Worm (Caenorhabditis elegans) whole organism, young adult: ENCODE data around the gene C05C10.3.

Experiments used
- B0019.2 ChIP-seq: fragments of 200-800 bp; sonication (Bioruptor generic); conservative IDR thresholded peaks from 2 replicates; pipeline ENCODE4 v1.3.6; 2022; ENCODE audit warnings: missing genetic modification reagents, missing genetic modification characterization, missing compliant biosample characterization
- B0336.3 ChIP-seq: fragments of 200-800 bp; sonication (Bioruptor generic); IDR thresholded peaks from 2 replicates; pipeline ENCODE4 v1.3.6; 2022; ENCODE audit warnings: missing genetic modification characterization, missing compliant biosample characterization
- D2030.7 ChIP-seq: fragments of 200-800 bp; sonication (Bioruptor generic); IDR thresholded peaks from 2 replicates; pipeline ENCODE4 v1.3.6; 2022; ENCODE audit warnings: missing genetic modification reagents, missing genetic modification characterization, missing compliant biosample characterization
- F10E7.11 ChIP-seq: sonication (generic microtip); optimal IDR thresholded peaks from 2 replicates; lab custom pipeline; 2017; ENCODE audit warnings: mild to moderate bottlenecking, missing genetic modification characterization, moderate library complexity, missing compliant biosample characterization
- F37B4.10 ChIP-seq: fragments of 200-800 bp; sonication (Bioruptor generic); IDR thresholded peaks from 2 replicates; pipeline ENCODE4 v1.3.6; 2022; ENCODE audit warnings: missing genetic modification characterization, missing compliant biosample characterization
- F49E8.2 ChIP-seq: sonication (generic microtip); optimal IDR thresholded peaks from 3 replicates; lab custom pipeline; 2017; ENCODE audit warnings: missing genetic modification characterization, mild to moderate bottlenecking, missing compliant biosample characterization, antibody characterized with exemption, moderate library complexity; ENCODE audit not compliant: insufficient read depth
- F52B5.7 ChIP-seq: sonication (generic microtip); optimal IDR thresholded peaks from 2 replicates; lab custom pipeline; 2016; ENCODE audit warnings: mild to moderate bottlenecking, missing genetic modification characterization, missing compliant biosample characterization
- F55B11.4 ChIP-seq: sonication (generic microtip); optimal IDR thresholded peaks from 2 replicates; lab custom pipeline; 2016; ENCODE audit warnings: missing compliant biosample characterization, missing genetic modification characterization, borderline replicate concordance; ENCODE audit not compliant: insufficient read depth
- F57A8.1 ChIP-seq: fragments of 200-800 bp; sonication (Bioruptor generic); optimal IDR thresholded peaks from 2 replicates; lab custom pipeline; 2018; ENCODE audit warnings: mild to moderate bottlenecking, missing genetic modification characterization, moderate library complexity, missing compliant biosample characterization
- F57C9.4 ChIP-seq: sonication (generic microtip); optimal IDR thresholded peaks from 2 replicates; lab custom pipeline; 2017; ENCODE audit warnings: mild to moderate bottlenecking, missing genetic modification characterization, missing compliant biosample characterization
- K11D2.4 ChIP-seq: fragments of 200-800 bp; sonication (Bioruptor generic); IDR thresholded peaks from 2 replicates; pipeline ENCODE4 v1.3.6; 2022; ENCODE audit warnings: missing genetic modification reagents, missing genetic modification characterization, missing compliant biosample characterization
- K12H6.12 ChIP-seq: fragments of 200-800 bp; sonication (Bioruptor generic); optimal IDR thresholded peaks from 2 replicates; lab custom pipeline; 2018; ENCODE audit warnings: mild to moderate bottlenecking, missing genetic modification characterization, missing compliant biosample characterization
- Y53G8AR.9 ChIP-seq: fragments of 200-800 bp; sonication (Bioruptor generic); conservative IDR thresholded peaks from 2 replicates; pipeline ENCODE4 v1.3.6; 2022; ENCODE audit warnings: missing genetic modification reagents, missing genetic modification characterization, missing compliant biosample characterization
- Y67H2A.10 ChIP-seq: fragments of 200-800 bp; sonication (Bioruptor generic); conservative IDR thresholded peaks from 2 replicates; pipeline ENCODE4 v1.3.6; 2022; ENCODE audit warnings: missing genetic modification reagents, missing genetic modification characterization, missing compliant biosample characterization
- ZK185.1 ChIP-seq: sonication (generic microtip); optimal IDR thresholded peaks from 2 replicates; lab custom pipeline; 2016; ENCODE audit warnings: mild to moderate bottlenecking, missing genetic modification characterization, missing compliant biosample characterization; ENCODE audit not compliant: poor library complexity, severe bottlenecking
- akir-1 ChIP-seq: fragments of 200-800 bp; sonication (Bioruptor generic); optimal IDR thresholded peaks from 2 replicates; lab custom pipeline; 2018; ENCODE audit warnings: mild to moderate bottlenecking, missing genetic modification characterization, moderate library complexity, missing compliant biosample characterization
- atf-7 ChIP-seq: sonication (generic microtip); optimal IDR thresholded peaks from 2 replicates; lab custom pipeline; 2017; ENCODE audit warnings: mild to moderate bottlenecking, missing genetic modification characterization, missing compliant biosample characterization
- attf-3 ChIP-seq: fragments of 200-800 bp; sonication (Bioruptor generic); conservative IDR thresholded peaks from 2 replicates; pipeline ENCODE4 v1.3.6; 2022; ENCODE audit warnings: missing genetic modification reagents, missing genetic modification characterization, missing compliant biosample characterization
- ccch-3 ChIP-seq: fragments of 200-800 bp; sonication (Bioruptor generic); optimal IDR thresholded peaks from 2 replicates; lab custom pipeline; 2018; ENCODE audit warnings: mild to moderate bottlenecking, missing genetic modification characterization, missing compliant biosample characterization
- ceh-100 ChIP-seq: fragments of 200-800 bp; sonication (Bioruptor generic); IDR thresholded peaks from 2 replicates; pipeline ENCODE4 v1.3.6; 2022; ENCODE audit warnings: missing genetic modification reagents, missing genetic modification characterization, missing compliant biosample characterization
- ceh-40 ChIP-seq: fragments of 200-800 bp; sonication (Bioruptor generic); IDR thresholded peaks from 2 replicates; pipeline ENCODE4 v1.3.6; 2022; ENCODE audit warnings: missing genetic modification characterization, missing compliant biosample characterization
- chd-7 ChIP-seq: sonication (generic microtip); optimal IDR thresholded peaks from 2 replicates; lab custom pipeline; 2016; ENCODE audit warnings: mild to moderate bottlenecking, missing genetic modification characterization, moderate library complexity, missing compliant biosample characterization
- dox-1 ChIP-seq: fragments of 200-800 bp; sonication (Bioruptor generic); IDR thresholded peaks from 2 replicates; pipeline ENCODE4 v1.3.6; 2022; ENCODE audit warnings: missing genetic modification reagents, missing genetic modification characterization, missing compliant biosample characterization
- egl-18 ChIP-seq: fragments of 200-800 bp; sonication (Bioruptor generic); IDR thresholded peaks from 2 replicates; pipeline ENCODE4 v1.3.6; 2022; ENCODE audit warnings: missing genetic modification reagents, missing genetic modification characterization, missing compliant biosample characterization
- egl-44 ChIP-seq: fragments of 200-800 bp; sonication (Bioruptor generic); IDR thresholded peaks from 2 replicates; pipeline ENCODE4 v1.3.6; 2022; ENCODE audit warnings: missing genetic modification reagents, missing genetic modification characterization, missing compliant biosample characterization
- egrh-3 ChIP-seq: fragments of 200-800 bp; sonication (Bioruptor generic); IDR thresholded peaks from 2 replicates; pipeline ENCODE4 v1.3.6; 2022; ENCODE audit warnings: missing genetic modification reagents, missing genetic modification characterization, missing compliant biosample characterization
- gei-17 ChIP-seq: fragments of 200-800 bp; sonication (Bioruptor generic); optimal IDR thresholded peaks from 2 replicates; lab custom pipeline; 2018; ENCODE audit warnings: mild to moderate bottlenecking, missing genetic modification characterization, missing compliant biosample characterization
- hsf-1 ChIP-seq: fragments of 200-800 bp; sonication (Bioruptor generic); IDR thresholded peaks from 2 replicates; pipeline ENCODE4 v1.3.6; 2022; ENCODE audit warnings: missing genetic modification reagents, missing genetic modification characterization, missing compliant biosample characterization
- lag-1 ChIP-seq: fragments of 200-800 bp; sonication (Bioruptor generic); IDR thresholded peaks from 2 replicates; pipeline ENCODE4 v1.3.6; 2022; ENCODE audit warnings: missing genetic modification reagents, missing genetic modification characterization, missing compliant biosample characterization
- let-607 ChIP-seq, 2 experiments: fragments of 200-800 bp in 1 of 2; sonication (Bioruptor generic) in 1 of 2; sonication (generic microtip) in 1 of 2; optimal IDR thresholded peaks; 2 replicates each; lab custom pipeline; 2016 to 2018; ENCODE audit warnings: mild to moderate bottlenecking in 2 of 2, missing compliant biosample characterization in 2 of 2, missing genetic modification characterization in 2 of 2, moderate library complexity in 2 of 2, missing genotype in 1 of 2
- lin-26 ChIP-seq: fragments of 200-800 bp; sonication (Bioruptor generic); IDR thresholded peaks from 2 replicates; pipeline ENCODE4 v1.3.6; 2022; ENCODE audit warnings: missing genetic modification reagents, missing genetic modification characterization, missing compliant biosample characterization
- lin-40 ChIP-seq: sonication (generic microtip); optimal IDR thresholded peaks from 2 replicates; lab custom pipeline; 2016; ENCODE audit warnings: missing genetic modification characterization, mild to moderate bottlenecking, missing compliant biosample characterization, missing genotype, missing genetic modification reagents
- lsl-1 ChIP-seq: fragments of 200-800 bp; sonication (Bioruptor generic); optimal IDR thresholded peaks from 2 replicates; lab custom pipeline; 2018; ENCODE audit warnings: mild to moderate bottlenecking, missing genetic modification characterization, moderate library complexity, missing compliant biosample characterization
- lsy-27 ChIP-seq: sonication (generic microtip); optimal IDR thresholded peaks from 2 replicates; lab custom pipeline; 2017; ENCODE audit warnings: missing genetic modification characterization, mild to moderate bottlenecking, missing compliant biosample characterization, antibody characterized with exemption, missing genotype, borderline replicate concordance; ENCODE audit not compliant: insufficient read depth
- madf-10 ChIP-seq: sonication (generic microtip); optimal IDR thresholded peaks from 2 replicates; lab custom pipeline; 2016; ENCODE audit warnings: mild to moderate bottlenecking, missing genetic modification characterization, missing compliant biosample characterization
- madf-6 ChIP-seq: fragments of 200-800 bp; sonication (Bioruptor generic); IDR thresholded peaks from 2 replicates; pipeline ENCODE4 v1.3.6; 2022; ENCODE audit warnings: missing genetic modification reagents, missing genetic modification characterization, missing compliant biosample characterization
- madf-8 ChIP-seq: fragments of 200-800 bp; sonication (Bioruptor generic); conservative IDR thresholded peaks from 2 replicates; pipeline ENCODE4 v1.3.6; 2022; ENCODE audit warnings: missing genetic modification reagents, missing genetic modification characterization, missing compliant biosample characterization
- mel-28 ChIP-seq: sonication (generic microtip); optimal IDR thresholded peaks from 2 replicates; lab custom pipeline; 2016; ENCODE audit warnings: borderline replicate concordance, mild to moderate bottlenecking, missing genetic modification characterization, missing compliant biosample characterization
- mxl-1 ChIP-seq: sonication (generic microtip); optimal IDR thresholded peaks from 2 replicates; lab custom pipeline; 2016; ENCODE audit warnings: missing genetic modification characterization, missing compliant biosample characterization
- nhr-179 ChIP-seq: sonication (generic microtip); optimal IDR thresholded peaks from 2 replicates; lab custom pipeline; 2016; ENCODE audit warnings: mild to moderate bottlenecking, missing genetic modification characterization, missing compliant biosample characterization
- rcor-1 ChIP-seq: fragments of 200-800 bp; sonication (Bioruptor generic); IDR thresholded peaks from 2 replicates; pipeline ENCODE4 v1.3.6; 2022; ENCODE audit warnings: missing genetic modification reagents, missing genetic modification characterization, missing compliant biosample characterization
- sea-2 ChIP-seq: fragments of 200-800 bp; sonication (Bioruptor generic); IDR thresholded peaks from 2 replicates; pipeline ENCODE4 v1.3.6; 2022; ENCODE audit warnings: missing genetic modification characterization, missing compliant biosample characterization
- tbp1 ChIP-seq: fragments of 200-800 bp; sonication (Bioruptor generic); optimal IDR thresholded peaks from 2 replicates; lab custom pipeline; 2018; ENCODE audit warnings: mild to moderate bottlenecking, missing genetic modification characterization, missing compliant biosample characterization
- tlf-1 ChIP-seq: fragments of 200-800 bp; sonication (Bioruptor generic); optimal IDR thresholded peaks from 2 replicates; lab custom pipeline; 2018; ENCODE audit warnings: mild to moderate bottlenecking, missing genetic modification characterization, missing compliant biosample characterization
- unc-62 ChIP-seq: fragments of 150-350 bp; optimal IDR thresholded peaks from 2 replicates; lab custom pipeline; 2014; ENCODE audit warnings: missing biosample characterization, missing genetic modification reagents, missing genetic modification characterization
- xnd-1 ChIP-seq: sonication (generic microtip); optimal IDR thresholded peaks from 2 replicates; lab custom pipeline; 2016; ENCODE audit warnings: missing genotype, missing genetic modification reagents, missing genetic modification characterization, missing compliant biosample characterization
- zim-3 ChIP-seq: sonication (generic microtip); optimal IDR thresholded peaks from 2 replicates; lab custom pipeline; 2017; ENCODE audit warnings: mild to moderate bottlenecking, missing genetic modification characterization, moderate library complexity, missing compliant biosample characterization
- ztf-22 ChIP-seq: fragments of 200-800 bp; sonication (Bioruptor generic); optimal IDR thresholded peaks from 2 replicates; lab custom pipeline; 2018; ENCODE audit warnings: mild to moderate bottlenecking, missing genetic modification characterization, moderate library complexity, missing compliant biosample characterization
- ztf-26 ChIP-seq: sonication (generic microtip); optimal IDR thresholded peaks from 2 replicates; lab custom pipeline; 2017; ENCODE audit warnings: missing genetic modification characterization, missing compliant biosample characterization

C05C10.3 gene

DNA sequence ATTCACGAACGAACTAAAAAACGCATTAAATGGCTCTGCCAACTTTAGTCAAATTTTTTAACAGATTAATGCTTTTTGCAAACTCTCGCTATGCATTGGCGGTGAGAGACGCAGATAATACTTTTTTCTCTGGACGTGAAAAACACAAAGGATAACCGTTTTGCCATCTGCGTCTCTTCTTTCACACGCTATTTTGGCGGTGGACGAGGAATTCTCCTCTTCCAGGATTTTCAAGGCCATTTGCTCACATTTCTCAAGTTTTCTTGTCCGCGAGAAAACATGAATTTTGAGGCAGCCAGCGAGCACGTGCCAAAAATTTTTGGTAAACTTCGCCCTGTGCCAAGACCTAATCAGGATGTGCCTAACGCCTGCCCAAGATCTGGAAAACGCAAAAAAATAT is 5.7 kb downstream of the C05C10.3 start (continued):
- TF ChIP-seq Y67H2A.10 (GFP tag; lab: Robert Waterston, UW) (no peak), atf-7 (tag; lab: Kevin White, UChicago) (no peak), F10E7.11 (tag; lab: Kevin White, UChicago) (no peak), madf-10 (tag; lab: Kevin White, UChicago) (no peak), let-607 (tag; optimal IDR thresholded peaks at IDR 0.05; lab: Kevin White, UChicago) (no peak), ceh-40 (GFP tag; lab: Robert Waterston, UW) (no peak), egl-18 (no peak), F49E8.2 (tag; lab: Kevin White, UChicago) (no peak), F37B4.10 (GFP tag; lab: Robert Waterston, UW) (no peak), lin-40 (tag; lab: Kevin White, UChicago) (no peak), mxl-1 (no peak), B0336.3 (GFP tag; lab: Robert Waterston, UW) (no peak), ztf-26 (no peak), chd-7 (tag; lab: Kevin White, UChicago) (no peak), dox-1 (peak; percentile 42; the same call in 1 of the 2 replicates), mel-28 (tag; lab: Kevin White, UChicago) (no peak), lag-1 (no peak), unc-62 (GFP tag; lab: Kevin White, UChicago) (no peak), K12H6.12 (tag; lab: Kevin White, UChicago) (peak; percentile 12), nhr-179 (tag; lab: Kevin White, UChicago) (no peak), attf-3 (GFP tag; lab: Robert Waterston, UW) (no peak), sea-2 (GFP tag; lab: Robert Waterston, UW) (no peak), zim-3 (no peak), madf-8 (GFP tag; lab: Robert Waterston, UW) (no peak), xnd-1 (tag; lab: Kevin White, UChicago) (no peak), madf-6 (GFP tag; lab: Robert Waterston, UW) (no peak; the same call in 1 of the 2 replicates), F52B5.7 (tag; lab: Kevin White, UChicago) (no peak), lin-26 (GFP tag; lab: Robert Waterston, UW) (no peak), egl-44 (no peak), lsy-27 (tag; lab: Kevin White, UChicago) (no peak), akir-1 (GFP tag; lab: Kevin White, UChicago) (no peak), Y53G8AR.9 (GFP tag; lab: Robert Waterston, UW) (no peak), K11D2.4 (GFP tag; lab: Robert Waterston, UW) (0 out of 2 replicates have a peak, but pooled peaks have one; percentile 31), ceh-100 (no peak), F55B11.4 (tag; lab: Kevin White, UChicago) (no peak), D2030.7 (GFP tag; lab: Robert Waterston, UW) (no peak), ccch-3 (GFP tag; lab: Kevin White, UChicago) (no peak), hsf-1 (GFP tag; lab: Robert Waterston, UW) (no peak), lsl-1 (GFP tag; lab: Kevin White, UChicago) (no peak), tlf-1 (GFP tag; lab: Kevin White, UChicago) (no peak), ZK185.1 (no peak), rcor-1 (GFP tag; lab: Robert Waterston, UW) (no peak), ztf-22 (no peak), tbp1 (no peak), F57C9.4 (tag; lab: Kevin White, UChicago) (no peak), egrh-3 (GFP tag; lab: Robert Waterston, UW) (no peak), gei-17 (no peak), B0019.2 (GFP tag; lab: Robert Waterston, UW) (no peak), F57A8.1 (GFP tag; lab: Kevin White, UChicago) (no peak)
